Fruit fly (Drosophila melanogaster) whole organism, embryonic: ENCODE data around the gene Pgant2.

Source experiments
- B-H1 ChIP-seq: fragments of 200-800 bp; sonication (Bioruptor generic); IDR thresholded peaks from 3 replicates; pipeline ENCODE4 v1.3.6; 2022; ENCODE audit warnings: missing biosample characterization, missing genetic modification characterization
- Bteb2 ChIP-seq: fragments of 200-800 bp; sonication (Bioruptor generic); optimal IDR thresholded peaks from 2 replicates; lab custom pipeline; 2016; ENCODE audit warnings: missing biosample characterization, missing genetic modification characterization
- CG10321 ChIP-seq: fragments of 200-800 bp; sonication (Bioruptor generic); IDR thresholded peaks from 2 replicates; pipeline ENCODE4 v1.3.6; 2022; ENCODE audit warnings: missing biosample characterization, missing genetic modification characterization
- CG10654 ChIP-seq: fragments of 200-800 bp; sonication (Bioruptor generic); optimal IDR thresholded peaks from 2 replicates; lab custom pipeline; 2016; ENCODE audit warnings: missing biosample characterization, missing genetic modification characterization
- CG10959 ChIP-seq: fragments of 200-800 bp; sonication (Bioruptor generic); IDR thresholded peaks from 2 replicates; pipeline ENCODE4 v1.3.6; 2022; ENCODE audit warnings: missing biosample characterization, missing genetic modification characterization
- CG11093 ChIP-seq: fragments of 200-800 bp; sonication (Bioruptor generic); IDR thresholded peaks from 3 replicates; pipeline ENCODE4 v1.3.6; 2022; ENCODE audit warnings: missing biosample characterization, missing genetic modification characterization
- CG12155 ChIP-seq: fragments of 200-800 bp; sonication (Bioruptor generic); optimal IDR thresholded peaks from 3 replicates; lab custom pipeline; 2016; ENCODE audit warnings: missing biosample characterization, missing genetic modification characterization
- CG12299 ChIP-seq: fragments of 200-800 bp; sonication (Bioruptor generic); optimal IDR thresholded peaks from 2 replicates; lab custom pipeline; 2018; ENCODE audit warnings: missing biosample characterization, mild to moderate bottlenecking, missing genetic modification characterization
- CG12391 ChIP-seq: fragments of 200-800 bp; sonication (Bioruptor generic); optimal IDR thresholded peaks from 3 replicates; lab custom pipeline; 2018; ENCODE audit warnings: missing biosample characterization, mild to moderate bottlenecking, missing genetic modification characterization, moderate library complexity
- CG13775 ChIP-seq: fragments of 200-800 bp; sonication (Bioruptor generic); optimal IDR thresholded peaks from 3 replicates; lab custom pipeline; 2017; ENCODE audit warnings: missing biosample characterization, mild to moderate bottlenecking, missing genetic modification characterization
- CG13894 ChIP-seq: fragments of 200-800 bp; sonication (Bioruptor generic); optimal IDR thresholded peaks from 3 replicates; lab custom pipeline; 2018; ENCODE audit warnings: missing biosample characterization, mild to moderate bottlenecking, missing genetic modification characterization, moderate library complexity
- CG15011 ChIP-seq: fragments of 200-800 bp; sonication (Bioruptor generic); optimal IDR thresholded peaks from 3 replicates; lab custom pipeline; 2018; ENCODE audit warnings: missing biosample characterization, mild to moderate bottlenecking, missing genetic modification characterization
- CG15073 ChIP-seq: fragments of 200-800 bp; sonication (Bioruptor generic); optimal IDR thresholded peaks from 2 replicates; lab custom pipeline; 2016; ENCODE audit warnings: missing biosample characterization, missing genetic modification characterization
- CG17328 ChIP-seq: fragments of 200-800 bp; sonication (Bioruptor generic); IDR thresholded peaks from 2 replicates; pipeline ENCODE4 v1.3.6; 2022; ENCODE audit warnings: missing biosample characterization, missing genetic modification characterization
- CG17802 ChIP-seq: fragments of 200-800 bp; sonication (Bioruptor generic); optimal IDR thresholded peaks from 2 replicates; lab custom pipeline; 2018; ENCODE audit warnings: missing biosample characterization, mild to moderate bottlenecking, missing genetic modification characterization, moderate library complexity
- CG1792 ChIP-seq: fragments of 200-800 bp; sonication (Bioruptor generic); optimal IDR thresholded peaks from 2 replicates; lab custom pipeline; 2016; ENCODE audit warnings: missing biosample characterization, missing genetic modification characterization
- CG18619 ChIP-seq: fragments of 200-800 bp; sonication (Bioruptor generic); optimal IDR thresholded peaks from 3 replicates; lab custom pipeline; 2017; ENCODE audit warnings: missing biosample characterization, mild to moderate bottlenecking, missing genetic modification characterization
- CG2120 ChIP-seq: fragments of 200-800 bp; sonication (Bioruptor generic); optimal IDR thresholded peaks from 3 replicates; lab custom pipeline; 2016; ENCODE audit warnings: missing biosample characterization, missing genetic modification characterization
- CG2202 ChIP-seq: fragments of 200-800 bp; sonication (Bioruptor generic); optimal IDR thresholded peaks from 2 replicates; lab custom pipeline; 2018; ENCODE audit warnings: missing biosample characterization, mild to moderate bottlenecking, missing genetic modification characterization
- CG2678 ChIP-seq: fragments of 200-800 bp; sonication (Bioruptor generic); optimal IDR thresholded peaks from 3 replicates; lab custom pipeline; 2019; ENCODE audit warnings: missing biosample characterization, mild to moderate bottlenecking, missing genetic modification characterization, moderate library complexity
- CG3065 ChIP-seq: fragments of 200-800 bp; sonication (Bioruptor generic); optimal IDR thresholded peaks from 2 replicates; lab custom pipeline; 2016; ENCODE audit warnings: missing biosample characterization, missing genetic modification characterization
- CG32772 ChIP-seq: fragments of 200-800 bp; sonication (Bioruptor generic); IDR thresholded peaks from 2 replicates; pipeline ENCODE4 v1.3.6; 2022; ENCODE audit warnings: missing biosample characterization, missing genetic modification characterization
- CG34422 ChIP-seq: fragments of 200-800 bp; sonication (Bioruptor generic); IDR thresholded peaks from 3 replicates; pipeline ENCODE4 v1.3.6; 2022; ENCODE audit warnings: missing biosample characterization, missing genetic modification characterization
- CG7839 ChIP-seq: fragments of 200-800 bp; sonication (Bioruptor generic); optimal IDR thresholded peaks from 3 replicates; lab custom pipeline; 2018; ENCODE audit warnings: missing biosample characterization, mild to moderate bottlenecking, missing genetic modification characterization, moderate library complexity
- CG8765 ChIP-seq: fragments of 200-800 bp; sonication (Bioruptor generic); IDR thresholded peaks from 2 replicates; pipeline ENCODE4 v1.3.6; 2022; ENCODE audit warnings: missing biosample characterization, missing genetic modification characterization
- CG9215 ChIP-seq: fragments of 200-800 bp; sonication (Bioruptor generic); IDR thresholded peaks from 2 replicates; pipeline ENCODE4 v1.3.6; 2022; ENCODE audit warnings: missing biosample characterization, missing genetic modification characterization
- CG9932 ChIP-seq: fragments of 200-800 bp; sonication (Bioruptor generic); IDR thresholded peaks from 2 replicates; pipeline ENCODE4 v1.3.6; 2022; ENCODE audit warnings: missing biosample characterization, missing genetic modification characterization
- CoRest ChIP-seq: fragments of 200-800 bp; sonication (Bioruptor generic); optimal IDR thresholded peaks from 3 replicates; lab custom pipeline; 2018; ENCODE audit warnings: missing biosample characterization, mild to moderate bottlenecking, missing genetic modification characterization, moderate library complexity
- Dek ChIP-seq: fragments of 200-800 bp; sonication (Bioruptor generic); optimal IDR thresholded peaks from 3 replicates; lab custom pipeline; 2019; ENCODE audit warnings: missing biosample characterization, mild to moderate bottlenecking, missing genetic modification characterization, moderate library complexity
- Fer3 ChIP-seq: fragments of 200-800 bp; sonication (Bioruptor generic); optimal IDR thresholded peaks from 2 replicates; lab custom pipeline; 2018; ENCODE audit warnings: missing biosample characterization, mild to moderate bottlenecking, missing genetic modification characterization, moderate library complexity
- HLHmδ ChIP-seq: fragments of 200-800 bp; sonication (Bioruptor generic); optimal IDR thresholded peaks from 2 replicates; lab custom pipeline; 2018; ENCODE audit warnings: missing biosample characterization, mild to moderate bottlenecking, missing genetic modification characterization, moderate library complexity
- Kr ChIP-seq: fragments of 200-800 bp; sonication (Bioruptor generic); optimal IDR thresholded peaks from 2 replicates; lab custom pipeline; 2017; ENCODE audit warnings: missing biosample characterization, mild to moderate bottlenecking, missing genetic modification characterization
- Oli ChIP-seq: fragments of 200-800 bp; sonication (Bioruptor generic); optimal IDR thresholded peaks from 2 replicates; lab custom pipeline; 2018; ENCODE audit warnings: missing biosample characterization, mild to moderate bottlenecking, missing genetic modification characterization, moderate library complexity
- Ravus ChIP-seq: fragments of 200-800 bp; sonication (Bioruptor generic); IDR thresholded peaks from 2 replicates; pipeline ENCODE4 v1.3.6; 2022; ENCODE audit warnings: missing biosample characterization, missing genetic modification characterization
- Spps ChIP-seq: fragments of 200-800 bp; sonication (Bioruptor generic); optimal IDR thresholded peaks from 2 replicates; lab custom pipeline; 2018; ENCODE audit warnings: missing biosample characterization, mild to moderate bottlenecking, missing genetic modification characterization
- Usf ChIP-seq: fragments of 200-800 bp; sonication (Bioruptor generic); optimal IDR thresholded peaks from 2 replicates; lab custom pipeline; 2017; ENCODE audit warnings: missing genotype, missing biosample characterization, missing genetic modification characterization
- chif ChIP-seq, 2 experiments: fragments of 200-800 bp; sonication (Bioruptor generic); optimal IDR thresholded peaks; 3 replicates each; lab custom pipeline; 2016; ENCODE audit warnings: missing biosample characterization in 2 of 2, missing genetic modification characterization in 2 of 2
- dati ChIP-seq: fragments of 200-800 bp; sonication (Bioruptor generic); IDR thresholded peaks from 2 replicates; pipeline ENCODE4 v1.3.6; 2022; ENCODE audit warnings: missing biosample characterization, missing genetic modification characterization
- dmrt11E ChIP-seq: fragments of 200-800 bp; sonication (Bioruptor generic); optimal IDR thresholded peaks from 3 replicates; lab custom pipeline; 2018; ENCODE audit warnings: missing biosample characterization, mild to moderate bottlenecking, missing genetic modification characterization, moderate library complexity
- eve ChIP-seq, 2 experiments: fragments of >200 bp; optimal IDR thresholded peaks; 2 replicates each; lab custom pipeline; 2017; ENCODE audit warnings: missing biosample characterization in 2 of 2, missing genetic modification characterization in 2 of 2
- fd102C ChIP-seq: fragments of 200-800 bp; sonication (Bioruptor generic); optimal IDR thresholded peaks from 2 replicates; lab custom pipeline; 2018; ENCODE audit warnings: missing biosample characterization, mild to moderate bottlenecking, missing genetic modification characterization, moderate library complexity
- gce ChIP-seq: fragments of 200-800 bp; sonication (Bioruptor generic); IDR thresholded peaks from 3 replicates; pipeline ENCODE4 v1.3.6; 2022; ENCODE audit warnings: missing biosample characterization, missing genetic modification characterization
- gem ChIP-seq: fragments of 200-800 bp; sonication (Bioruptor generic); optimal IDR thresholded peaks from 2 replicates; lab custom pipeline; 2019; ENCODE audit warnings: missing biosample characterization, mild to moderate bottlenecking, missing genetic modification characterization, moderate library complexity
- grau ChIP-seq: fragments of 200-800 bp; optimal IDR thresholded peaks from 3 replicates; lab custom pipeline; 2019; ENCODE audit warnings: missing biosample characterization, mild to moderate bottlenecking, missing genetic modification characterization, moderate library complexity
- gt ChIP-seq: fragments of 200-800 bp; sonication (Bioruptor generic); IDR thresholded peaks from 2 replicates; pipeline ENCODE4 v1.3.6; 2022; ENCODE audit warnings: missing biosample characterization, missing genetic modification characterization
- onecut ChIP-seq: fragments of 200-800 bp; sonication (Bioruptor generic); IDR thresholded peaks from 2 replicates; pipeline ENCODE4 v1.3.6; 2022; ENCODE audit warnings: missing biosample characterization, missing genetic modification characterization
- ranshi ChIP-seq: fragments of 200-800 bp; sonication (Bioruptor generic); IDR thresholded peaks from 2 replicates; pipeline ENCODE4 v1.3.6; 2022; ENCODE audit warnings: missing biosample characterization, missing genetic modification characterization
- slbo ChIP-seq: fragments of 200-800 bp; sonication (Bioruptor generic); IDR thresholded peaks from 2 replicates; pipeline ENCODE4 v1.3.6; 2022; ENCODE audit warnings: missing biosample characterization, missing genetic modification characterization
- ssp ChIP-seq: fragments of 200-800 bp; sonication (Bioruptor generic); IDR thresholded peaks from 2 replicates; pipeline ENCODE4 v1.3.6; 2022; ENCODE audit warnings: missing biosample characterization, missing genetic modification characterization
- tll ChIP-seq, 2 experiments: fragments of 200-800 bp in 1 of 2; fragments of >200 bp in 1 of 2; sonication (Bioruptor generic) in 1 of 2; optimal IDR thresholded peaks; 2 replicates each; lab custom pipeline; 2017 to 2019; ENCODE audit warnings: missing biosample characterization in 2 of 2, missing genetic modification characterization in 2 of 2, mild to moderate bottlenecking in 1 of 2, moderate library complexity in 1 of 2
- tna ChIP-seq: fragments of 200-800 bp; sonication (Bioruptor generic); IDR thresholded peaks from 2 replicates; pipeline ENCODE4 v1.3.6; 2022; ENCODE audit warnings: missing biosample characterization, missing genetic modification characterization; ENCODE audit not compliant: partially characterized antibody

Gene Pgant2

DNA sequence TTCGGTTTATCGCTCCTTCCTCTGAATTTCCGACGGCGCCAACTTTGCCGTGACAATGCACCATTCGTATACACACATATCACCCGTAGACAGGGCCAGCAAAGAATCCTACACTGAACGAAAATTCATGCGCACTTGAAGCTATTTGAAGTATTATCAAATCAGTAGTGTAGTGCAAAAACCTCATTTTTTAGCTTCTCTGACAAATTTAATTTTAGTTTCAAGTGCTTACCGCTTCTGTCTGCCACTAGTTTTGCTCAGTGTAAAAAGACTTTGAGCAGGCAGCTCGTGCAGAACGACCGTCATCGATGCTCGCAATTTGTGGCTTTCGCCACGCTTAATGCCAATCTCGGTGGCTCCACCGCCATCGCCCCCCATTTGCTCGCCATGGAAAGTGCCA lies 18.3 kb upstream of the Pgant2 start (continued):
- TF ChIP-seq tna (no peak), CG18619 (GFP tag; lab: Kevin White, UChicago) (no peak), CG34422 (GFP tag; lab: Robert Waterston, UW) (0 out of 3 replicates have a peak, but pooled peaks have one; percentile 44), onecut (GFP tag; lab: Robert Waterston, UW) (no peak), Usf (GFP tag; lab: Kevin White, UChicago) (no peak), gt (GFP tag; lab: Robert Waterston, UW) (peak; percentile 12; the same call in 1 of the 2 replicates), ssp (GFP tag; lab: Robert Waterston, UW) (0 out of 2 replicates have a peak, but pooled peaks have one; percentile 28), dmrt11E (peak; percentile 43), Kr (GFP tag; lab: Kevin White, UChicago) (no peak), CG17802 (tag; lab: Kevin White, UChicago) (no peak), CG7839 (peak; percentile 52), CG32772 (GFP tag; lab: Robert Waterston, UW) (peak; percentile 50), CG15011 (GFP tag; lab: Kevin White, UChicago) (no peak), tll (GFP tag; optimal IDR thresholded peaks at IDR 0.05; lab: Kevin White, UChicago) (no peak), CG12299 (tag; lab: Kevin White, UChicago) (no peak), CG9215 (GFP tag; lab: Robert Waterston, UW) (peak; percentile 11; the same call in 1 of the 2 replicates), Dek (tag; lab: Kevin White, UChicago) (no peak), eve (GFP tag; optimal IDR thresholded peaks at IDR 0.05; lab: Kevin White, UChicago) (no peak), slbo (GFP tag; lab: Robert Waterston, UW) (peak; percentile 9; the same call in 1 of the 2 replicates), CG12391 (tag; lab: Kevin White, UChicago) (peak; percentile 49), CG9932 (GFP tag; lab: Robert Waterston, UW) (no peak; the same call in 1 of the 2 replicates), CG17328 (peak; percentile 59; the same call in 1 of the 2 replicates), Bteb2 (GFP tag; lab: Kevin White, UChicago) (no peak), CG2202 (tag; lab: Kevin White, UChicago) (no peak), CG13894 (tag; lab: Kevin White, UChicago) (no peak), gce (GFP tag; lab: Robert Waterston, UW) (peak; percentile 39; the same call in 2 of the 3 replicates), CG3065 (GFP tag; lab: Kevin White, UChicago) (no peak), CG2678 (tag; lab: Kevin White, UChicago) (no peak), CG10321 (GFP tag; lab: Robert Waterston, UW) (no peak), CG10654 (GFP tag; lab: Kevin White, UChicago) (peak; percentile 2), chif (GFP tag; optimal IDR thresholded peaks at IDR 0.05; lab: Kevin White, UChicago) (peak; percentile 39 to 59), CG13775 (GFP tag; lab: Kevin White, UChicago) (peak; percentile 4), CoRest (peak; percentile 22), B-H1 (peak; percentile 27; the same call in 1 of the 3 replicates), CG10959 (GFP tag; lab: Robert Waterston, UW) (no peak), CG8765 (GFP tag; lab: Robert Waterston, UW) (no peak), Oli (tag; lab: Kevin White, UChicago) (peak; percentile 49), fd102C (GFP tag; lab: Kevin White, UChicago) (no peak), ranshi (no peak; the same call in 1 of the 2 replicates), CG11093 (GFP tag; lab: Robert Waterston, UW) (no peak), Spps (tag; lab: Kevin White, UChicago) (no peak), gem (tag; lab: Kevin White, UChicago) (no peak), Ravus (GFP tag; lab: Robert Waterston, UW) (no peak), HLHmδ (GFP tag; lab: Kevin White, UChicago) (no peak), CG2120 (GFP tag; lab: Kevin White, UChicago) (peak; percentile 46), dati (GFP tag; lab: Robert Waterston, UW) (no peak), CG15073 (no peak), grau (peak; percentile 35), CG1792 (no peak), Fer3 (tag; lab: Kevin White, UChicago) (peak; percentile 18), CG12155 (GFP tag; lab: Kevin White, UChicago) (no peak)
